Fruit fly (Drosophila melanogaster) whole organism, embryonic: Measurements from ENCODE around the gene CG6000.

Experiments
- Ada2b ChIP-seq: fragments of 200-800 bp; sonication (Bioruptor generic); IDR thresholded peaks from 2 replicates; pipeline ENCODE4 v1.3.6; 2022; ENCODE audit warnings: missing biosample characterization, missing genetic modification characterization
- B-H2 ChIP-seq: fragments of 200-800 bp; sonication (Bioruptor generic); optimal IDR thresholded peaks from 2 replicates; lab custom pipeline; 2018; ENCODE audit warnings: missing biosample characterization, mild to moderate bottlenecking, missing genetic modification characterization
- Blimp-1 ChIP-seq: fragments of 200-800 bp; sonication (Bioruptor generic); optimal IDR thresholded peaks from 3 replicates; lab custom pipeline; 2018; ENCODE audit warnings: missing biosample characterization, missing genetic modification characterization, mild to moderate bottlenecking, moderate library complexity, missing genetic modification reagents
- BtbVII ChIP-seq: fragments of 200-800 bp; sonication (Bioruptor generic); optimal IDR thresholded peaks from 3 replicates; lab custom pipeline; 2017; ENCODE audit warnings: missing biosample characterization, mild to moderate bottlenecking, missing genetic modification characterization
- CG11398 ChIP-seq: fragments of 200-800 bp; sonication (Bioruptor generic); optimal IDR thresholded peaks from 2 replicates; lab custom pipeline; 2016; ENCODE audit warnings: missing biosample characterization, missing genetic modification characterization
- CG13894 ChIP-seq: fragments of 200-800 bp; sonication (Bioruptor generic); optimal IDR thresholded peaks from 3 replicates; lab custom pipeline; 2018; ENCODE audit warnings: missing biosample characterization, mild to moderate bottlenecking, missing genetic modification characterization, moderate library complexity
- CG15269 ChIP-seq: fragments of 200-800 bp; sonication (Bioruptor generic); optimal IDR thresholded peaks from 2 replicates; lab custom pipeline; 2018; ENCODE audit warnings: missing biosample characterization, mild to moderate bottlenecking, missing genetic modification characterization, moderate library complexity
- CG15514 ChIP-seq: fragments of 200-800 bp; sonication (Bioruptor generic); optimal IDR thresholded peaks from 3 replicates; lab custom pipeline; 2017; ENCODE audit warnings: missing biosample characterization, missing genetic modification characterization, mild to moderate bottlenecking, moderate library complexity, missing genetic modification reagents
- CG17359 ChIP-seq: fragments of 200-800 bp; sonication (Bioruptor generic); optimal IDR thresholded peaks from 3 replicates; lab custom pipeline; 2018; ENCODE audit warnings: missing biosample characterization, mild to moderate bottlenecking, missing genetic modification characterization, moderate library complexity
- CG18262 ChIP-seq: fragments of 200-800 bp; optimal IDR thresholded peaks from 3 replicates; lab custom pipeline; 2019; ENCODE audit warnings: missing biosample characterization, mild to moderate bottlenecking, missing genetic modification characterization, moderate library complexity
- CG2120 ChIP-seq: fragments of 200-800 bp; sonication (Bioruptor generic); optimal IDR thresholded peaks from 3 replicates; lab custom pipeline; 2016; ENCODE audit warnings: missing biosample characterization, missing genetic modification characterization
- CG2889 ChIP-seq: fragments of 200-800 bp; sonication (Bioruptor generic); IDR thresholded peaks from 3 replicates; pipeline ENCODE4 v1.3.6; 2022; ENCODE audit warnings: missing biosample characterization, missing genetic modification characterization
- CG3407 ChIP-seq: fragments of 200-800 bp; sonication (Bioruptor generic); optimal IDR thresholded peaks from 2 replicates; lab custom pipeline; 2018; ENCODE audit warnings: missing biosample characterization, mild to moderate bottlenecking, missing genetic modification characterization
- CG6813 ChIP-seq: fragments of 200-800 bp; sonication (Bioruptor generic); optimal IDR thresholded peaks from 2 replicates; lab custom pipeline; 2017; ENCODE audit warnings: missing biosample characterization, missing genetic modification characterization, mild to moderate bottlenecking, moderate library complexity, missing genetic modification reagents
- CG7556 ChIP-seq: fragments of 200-800 bp; sonication (Bioruptor generic); optimal IDR thresholded peaks from 2 replicates; lab custom pipeline; 2017; ENCODE audit warnings: missing biosample characterization, mild to moderate bottlenecking, missing genetic modification characterization
- CG7839 ChIP-seq: fragments of 200-800 bp; sonication (Bioruptor generic); optimal IDR thresholded peaks from 3 replicates; lab custom pipeline; 2018; ENCODE audit warnings: missing biosample characterization, mild to moderate bottlenecking, missing genetic modification characterization, moderate library complexity
- CG9932 ChIP-seq: fragments of 200-800 bp; sonication (Bioruptor generic); IDR thresholded peaks from 2 replicates; pipeline ENCODE4 v1.3.6; 2022; ENCODE audit warnings: missing biosample characterization, missing genetic modification characterization
- CoRest ChIP-seq: fragments of 200-800 bp; sonication (Bioruptor generic); optimal IDR thresholded peaks from 3 replicates; lab custom pipeline; 2018; ENCODE audit warnings: missing biosample characterization, mild to moderate bottlenecking, missing genetic modification characterization, moderate library complexity
- Fer1 ChIP-seq: fragments of 200-800 bp; sonication (Bioruptor generic); optimal IDR thresholded peaks from 2 replicates; lab custom pipeline; 2017; ENCODE audit warnings: missing biosample characterization, mild to moderate bottlenecking, missing genetic modification characterization
- Fer3 ChIP-seq: fragments of 200-800 bp; sonication (Bioruptor generic); optimal IDR thresholded peaks from 2 replicates; lab custom pipeline; 2018; ENCODE audit warnings: missing biosample characterization, mild to moderate bottlenecking, missing genetic modification characterization, moderate library complexity
- Hr51 ChIP-seq, 2 experiments: fragments of 200-800 bp; sonication (Bioruptor generic); optimal IDR thresholded peaks; 2 replicates in 1 of 2; 3 replicates in 1 of 2; lab custom pipeline; 2016 to 2018; ENCODE audit warnings: missing biosample characterization in 2 of 2, missing genetic modification characterization in 2 of 2, mild to moderate bottlenecking in 1 of 2, moderate library complexity in 1 of 2
- NfI ChIP-seq: fragments of 200-800 bp; sonication (Bioruptor generic); optimal IDR thresholded peaks from 3 replicates; lab custom pipeline; 2018; ENCODE audit warnings: missing biosample characterization, mild to moderate bottlenecking, missing genetic modification characterization, moderate library complexity
- PHDP ChIP-seq: fragments of 200-800 bp; sonication (Bioruptor generic); optimal IDR thresholded peaks from 3 replicates; lab custom pipeline; 2018; ENCODE audit warnings: missing biosample characterization, mild to moderate bottlenecking, missing genetic modification characterization, moderate library complexity
- Pdp1 ChIP-seq, 2 experiments: fragments of 200-800 bp; sonication (Bioruptor generic); optimal IDR thresholded peaks; 3 replicates each; lab custom pipeline; 2016; ENCODE audit warnings: missing biosample characterization in 2 of 2, missing genetic modification characterization in 2 of 2, mild to moderate bottlenecking in 1 of 2, moderate library complexity in 1 of 2
- az2 ChIP-seq: fragments of 200-800 bp; sonication (Bioruptor generic); optimal IDR thresholded peaks from 3 replicates; lab custom pipeline; 2016; ENCODE audit warnings: missing biosample characterization, missing genetic modification characterization
- cwo ChIP-seq: fragments of 200-800 bp; sonication (Bioruptor generic); optimal IDR thresholded peaks from 3 replicates; lab custom pipeline; 2017; ENCODE audit warnings: missing biosample characterization, missing genetic modification characterization, mild to moderate bottlenecking, moderate library complexity, missing genetic modification reagents
- dysf ChIP-seq: fragments of 200-800 bp; sonication (Bioruptor generic); IDR thresholded peaks from 3 replicates; pipeline ENCODE4 v1.3.6; 2022; ENCODE audit warnings: missing biosample characterization, missing genetic modification characterization
- fd3F ChIP-seq: fragments of 200-800 bp; sonication (Bioruptor generic); optimal IDR thresholded peaks from 2 replicates; lab custom pipeline; 2018; ENCODE audit warnings: missing biosample characterization, mild to moderate bottlenecking, missing genetic modification characterization, moderate library complexity
- gcm ChIP-seq: fragments of 200-800 bp; sonication (Bioruptor generic); optimal IDR thresholded peaks from 2 replicates; lab custom pipeline; 2019; ENCODE audit warnings: missing biosample characterization, mild to moderate bottlenecking, missing genetic modification characterization, moderate library complexity
- gem ChIP-seq: fragments of 200-800 bp; sonication (Bioruptor generic); optimal IDR thresholded peaks from 2 replicates; lab custom pipeline; 2019; ENCODE audit warnings: missing biosample characterization, mild to moderate bottlenecking, missing genetic modification characterization, moderate library complexity
- hbn ChIP-seq: fragments of 200-800 bp; sonication (Bioruptor generic); IDR thresholded peaks from 2 replicates; pipeline ENCODE4 v1.3.6; 2022; ENCODE audit warnings: missing biosample characterization, missing genetic modification characterization; ENCODE audit not compliant: partially characterized antibody
- ind ChIP-seq: fragments of 200-800 bp; sonication (Bioruptor generic); optimal IDR thresholded peaks from 3 replicates; lab custom pipeline; 2016; ENCODE audit warnings: missing biosample characterization, missing genetic modification characterization
- kni ChIP-seq: fragments of 200-800 bp; sonication (Bioruptor generic); optimal IDR thresholded peaks from 3 replicates; lab custom pipeline; 2017; ENCODE audit warnings: mild to moderate bottlenecking, missing biosample characterization, missing genetic modification reagents, missing genetic modification characterization
- lab ChIP-seq: fragments of 200-800 bp; sonication (Bioruptor generic); optimal IDR thresholded peaks from 3 replicates; lab custom pipeline; 2017; ENCODE audit warnings: missing biosample characterization, missing genetic modification characterization, mild to moderate bottlenecking, moderate library complexity, missing genetic modification reagents
- nmo ChIP-seq: fragments of 200-800 bp; sonication (Bioruptor generic); optimal IDR thresholded peaks from 2 replicates; lab custom pipeline; 2018; ENCODE audit warnings: missing biosample characterization, mild to moderate bottlenecking, missing genetic modification characterization, moderate library complexity
- oc ChIP-seq: fragments of 200-800 bp; sonication (Bioruptor generic); optimal IDR thresholded peaks from 2 replicates; lab custom pipeline; 2018; ENCODE audit warnings: missing biosample characterization, mild to moderate bottlenecking, missing genetic modification characterization, moderate library complexity
- odd ChIP-seq: fragments of 200-800 bp; sonication (Bioruptor generic); optimal IDR thresholded peaks from 2 replicates; lab custom pipeline; 2017; ENCODE audit warnings: missing biosample characterization, mild to moderate bottlenecking, missing genetic modification characterization
- ranshi ChIP-seq: fragments of 200-800 bp; sonication (Bioruptor generic); IDR thresholded peaks from 2 replicates; pipeline ENCODE4 v1.3.6; 2022; ENCODE audit warnings: missing biosample characterization, missing genetic modification characterization
- row ChIP-seq: fragments of 200-800 bp; sonication (Bioruptor generic); IDR thresholded peaks from 3 replicates; pipeline ENCODE4 v1.3.6; 2022; ENCODE audit warnings: missing biosample characterization, missing genetic modification characterization
- salm ChIP-seq: fragments of 200-800 bp; sonication (Bioruptor generic); optimal IDR thresholded peaks from 2 replicates; lab custom pipeline; 2018; ENCODE audit warnings: missing biosample characterization, mild to moderate bottlenecking, missing genetic modification characterization
- scrt ChIP-seq: fragments of 200-800 bp; sonication (Bioruptor generic); optimal IDR thresholded peaks from 2 replicates; lab custom pipeline; 2018; ENCODE audit warnings: missing biosample characterization, mild to moderate bottlenecking, missing genetic modification characterization, moderate library complexity
- sd ChIP-seq: fragments of 200-800 bp; sonication (Bioruptor generic); optimal IDR thresholded peaks from 3 replicates; lab custom pipeline; 2018; ENCODE audit warnings: missing biosample characterization, mild to moderate bottlenecking, missing genetic modification characterization, moderate library complexity
- sens ChIP-seq: fragments of 200-800 bp; sonication (Bioruptor generic); peaks from one replicate; lab custom pipeline; 2016; ENCODE audit warnings: missing biosample characterization, missing genetic modification characterization
- slbo ChIP-seq: fragments of 200-800 bp; sonication (Bioruptor generic); IDR thresholded peaks from 2 replicates; pipeline ENCODE4 v1.3.6; 2022; ENCODE audit warnings: missing biosample characterization, missing genetic modification characterization
- sr ChIP-seq: fragments of 200-800 bp; sonication (Bioruptor generic); IDR thresholded peaks from 3 replicates; pipeline ENCODE4 v1.3.6; 2022; ENCODE audit warnings: missing biosample characterization, missing genetic modification characterization
- wdn ChIP-seq: fragments of 200-800 bp; sonication (Bioruptor generic); IDR thresholded peaks from 2 replicates; pipeline ENCODE4 v1.3.6; 2022; ENCODE audit warnings: missing biosample characterization, missing genetic modification characterization

The CG6000 gene

DNA sequence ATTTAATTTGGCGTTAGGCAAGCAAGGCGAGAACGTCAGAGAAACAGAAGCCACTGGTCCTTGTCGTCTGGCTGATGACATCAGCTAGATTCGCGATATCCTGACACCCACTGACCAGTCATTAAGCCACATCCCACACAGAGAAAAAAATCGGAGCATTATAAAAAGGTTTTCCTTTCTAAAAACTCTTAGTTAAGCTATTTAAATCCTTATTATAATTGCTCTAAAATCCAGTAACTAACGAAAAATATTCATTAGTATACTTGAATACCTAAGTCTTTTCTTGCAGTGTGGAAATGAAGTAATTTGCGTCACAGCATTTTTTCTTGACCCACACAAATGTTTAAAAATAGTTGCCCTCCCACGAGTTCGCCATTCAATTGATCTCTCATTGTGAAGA is 14.6 kb downstream of the CG6000 start (continued):
- TF ChIP-seq CG2889 (GFP tag; lab: Robert Waterston, UW) (no peak), CG13894 (tag; lab: Kevin White, UChicago) (no peak), sr (GFP tag; lab: Robert Waterston, UW) (no peak), CG17359 (no peak), PHDP (tag; lab: Kevin White, UChicago) (peak; percentile 42), CG18262 (no peak), fd3F (GFP tag; lab: Kevin White, UChicago) (peak; percentile 12), CG11398 (no peak), Ada2b (peak; percentile 50; the same call in 1 of the 2 replicates), wdn (GFP tag; lab: Robert Waterston, UW) (0 out of 2 replicates have a peak, but pooled peaks have one; percentile 23)

DNA sequence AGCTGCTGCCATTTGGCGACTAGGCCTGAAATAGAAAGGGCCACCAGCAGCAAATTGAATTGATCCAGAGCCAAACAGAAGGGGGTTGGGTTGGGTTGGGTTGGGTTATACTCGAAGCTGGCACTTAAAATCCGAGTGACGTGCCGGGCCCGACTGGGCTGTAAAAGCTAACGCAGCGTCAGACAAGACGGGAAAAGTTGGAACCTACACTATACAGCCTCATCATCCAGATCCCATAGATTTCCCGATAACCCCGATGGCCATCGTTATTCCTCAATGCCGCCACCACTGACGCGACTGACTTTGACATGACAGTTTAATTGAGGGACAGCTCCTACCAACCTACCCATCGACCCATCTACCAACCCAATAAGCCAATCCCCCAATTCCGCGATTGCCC is 15.8 kb downstream of the CG6000 start:
- TF ChIP-seq CG13894 (tag; lab: Kevin White, UChicago): peak; percentile 96
- TF ChIP-seq salm: no peak

DNA sequence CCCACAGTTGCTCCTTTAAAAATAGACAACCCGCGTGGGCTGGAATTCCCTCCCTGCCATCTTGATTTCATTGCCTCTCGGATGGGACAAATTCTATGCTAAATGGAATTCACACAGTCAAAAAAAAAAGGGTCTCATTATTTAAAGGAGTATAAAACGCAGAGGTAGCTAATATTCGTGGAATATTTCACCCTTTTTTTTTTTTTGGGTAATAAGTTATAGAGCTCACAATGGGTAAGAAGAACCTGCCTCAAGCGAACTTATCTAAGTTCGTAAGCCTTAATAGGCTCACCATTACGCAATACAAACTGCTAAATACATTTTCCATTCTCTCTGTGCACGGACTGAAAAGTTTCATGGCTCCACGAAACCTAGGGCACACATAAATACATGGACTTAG is 19.5 kb downstream of the CG6000 start:
- no peak for TF ChIP-seq B-H2 (GFP tag; lab: Kevin White, UChicago)
- TF ChIP-seq lab (GFP tag; lab: Kevin White, UChicago): peak; percentile 38
- peak in 1 of 2 experiments; percentile 13 for TF ChIP-seq Pdp1 (GFP tag; optimal IDR thresholded peaks at IDR 0.05; lab: Kevin White, UChicago)
- peak; percentile 53; the same call in 1 of the 2 replicates for TF ChIP-seq slbo (GFP tag; lab: Robert Waterston, UW)
- TF ChIP-seq CG15269 (tag; lab: Kevin White, UChicago): peak; percentile 45
- no peak for TF ChIP-seq CG3407 (GFP tag; lab: Kevin White, UChicago)
- TF ChIP-seq oc (tag; lab: Kevin White, UChicago): no peak
- TF ChIP-seq row (GFP tag; lab: Robert Waterston, UW): peak; percentile 54; the same call in 2 of the 3 replicates
- TF ChIP-seq ranshi (GFP tag; lab: Robert Waterston, UW): 0 out of 2 replicates have a peak, but pooled peaks have one; percentile 30
- TF ChIP-seq gcm (GFP tag; lab: Kevin White, UChicago): no peak
- peak; percentile 26 for TF ChIP-seq NfI
- no peak for TF ChIP-seq hbn (GFP tag; lab: Robert Waterston, UW)
- peak in 1 of 2 experiments; percentile 27 for TF ChIP-seq Hr51 (GFP tag; optimal IDR thresholded peaks at IDR 0.05; lab: Kevin White, UChicago)
- peak; percentile 60 for TF ChIP-seq CG2120
- peak; percentile 44 for TF ChIP-seq CG7839
- TF ChIP-seq sens (GFP tag; lab: Kevin White, UChicago): peak; percentile 37
- 0 out of 3 replicates have a peak, but pooled peaks have one; percentile 45 for TF ChIP-seq dysf (GFP tag; lab: Robert Waterston, UW)
- TF ChIP-seq ind (GFP tag; lab: Kevin White, UChicago): peak; percentile 0
- TF ChIP-seq cwo (GFP tag; lab: Kevin White, UChicago): peak; percentile 21
- TF ChIP-seq CoRest (tag; lab: Kevin White, UChicago): peak; percentile 21
- TF ChIP-seq Fer3 (tag; lab: Kevin White, UChicago): peak; percentile 40
- no peak for TF ChIP-seq Blimp-1 (GFP tag; lab: Kevin White, UChicago)
- no peak for TF ChIP-seq scrt (GFP tag; lab: Kevin White, UChicago)
- peak; percentile 28 for TF ChIP-seq gem
- peak; percentile 1 for TF ChIP-seq odd (GFP tag; lab: Kevin White, UChicago)
- TF ChIP-seq CG6813 (GFP tag; lab: Kevin White, UChicago): peak; percentile 1
- peak; percentile 34 for TF ChIP-seq CG7556
- TF ChIP-seq az2: no peak
- peak; percentile 19 for TF ChIP-seq CG15514 (GFP tag; lab: Kevin White, UChicago)
- peak; percentile 76 for TF ChIP-seq sd (tag; lab: Kevin White, UChicago)
- TF ChIP-seq nmo: peak; percentile 3
- TF ChIP-seq kni: no peak
- peak; percentile 56 for TF ChIP-seq Fer1
- TF ChIP-seq BtbVII (GFP tag; lab: Kevin White, UChicago): peak; percentile 51
- 0 out of 2 replicates have a peak, but pooled peaks have one; percentile 10 for TF ChIP-seq CG9932
